Worm (Caenorhabditis elegans) whole organism, young adult: ENCODE measurements around the gene bra-1.

Source experiments
- Y56A3A.18 ChIP-seq: fragments of 200-800 bp; sonication (Bioruptor generic); IDR thresholded peaks from 2 replicates; pipeline ENCODE4 v1.3.6; 2022; ENCODE audit warnings: missing genetic modification reagents, missing genetic modification characterization, missing compliant biosample characterization
- attf-3 ChIP-seq: fragments of 200-800 bp; sonication (Bioruptor generic); conservative IDR thresholded peaks from 2 replicates; pipeline ENCODE4 v1.3.6; 2022; ENCODE audit warnings: missing genetic modification reagents, missing genetic modification characterization, missing compliant biosample characterization
- efl-1 ChIP-seq: fragments of 150-350 bp; optimal IDR thresholded peaks from 2 replicates; lab custom pipeline; 2014; ENCODE audit warnings: missing biosample characterization, missing genetic modification reagents, missing genetic modification characterization
- snpc-4 ChIP-seq, 5 experiments: fragments of 150-350 bp in 1 of 5; sonication (generic microtip) in 4 of 5; optimal IDR thresholded peaks; 2 replicates each; lab custom pipeline; 2014 to 2018; ENCODE audit warnings: missing genetic modification characterization in 5 of 5, missing biosample characterization in 3 of 5, antibody characterized with exemption in 2 of 5, mild to moderate bottlenecking in 2 of 5, missing compliant biosample characterization in 2 of 5, missing genotype in 2 of 5, moderate library complexity in 2 of 5, missing genetic modification reagents in 1 of 5

DNA sequence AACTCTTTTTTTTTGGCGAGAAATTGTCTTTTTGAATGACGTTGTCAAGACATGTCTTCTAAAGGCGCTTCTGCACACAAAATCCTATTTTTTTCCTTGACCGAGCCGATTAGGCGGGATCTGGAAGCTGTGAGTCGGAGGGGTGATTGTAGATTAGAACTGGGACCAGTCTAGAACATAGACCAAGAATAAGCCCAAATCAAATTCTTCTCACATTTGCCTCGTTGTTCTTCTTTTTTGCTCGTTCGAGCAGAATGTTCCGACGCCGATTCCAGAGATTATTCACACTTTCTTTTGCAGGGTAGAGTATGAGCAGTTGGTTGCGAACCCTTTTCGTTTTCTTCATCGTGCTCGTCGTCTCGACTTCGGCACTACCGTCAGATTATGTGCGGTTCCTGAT is 20.3 kb downstream of the bra-1 start, which contains the start of gene nlp-53:
- TF ChIP-seq snpc-4 (GFP tag; optimal IDR thresholded peaks at IDR 0.05; lab: Kevin White, UChicago) (no peak), snpc-4 (tag; optimal IDR thresholded peaks at IDR 0.05; lab: Kevin White, UChicago) (no peak), Y56A3A.18 (GFP tag; lab: Robert Waterston, UW) (no peak), attf-3 (GFP tag; lab: Robert Waterston, UW) (no peak), efl-1 (GFP tag; lab: Kevin White, UChicago) (no peak)
